Worm (Caenorhabditis elegans) whole organism, late embryonic: Measurements from ENCODE around the gene C16A3.2.
A peak's percentile ranks its signal among the peaks of the same experiment; 100 is the strongest.

ENCODE experiments used
- C08G9.2 ChIP-seq: sonication (generic microtip); optimal IDR thresholded peaks from 2 replicates; lab custom pipeline; 2016; ENCODE audit warnings: mild to moderate bottlenecking, missing genetic modification characterization, moderate library complexity, missing compliant biosample characterization
- F13H6.1 ChIP-seq: sonication (generic microtip); optimal IDR thresholded peaks from 2 replicates; lab custom pipeline; 2016; ENCODE audit warnings: missing genetic modification characterization, missing compliant biosample characterization
- ama-1 ChIP-seq: fragments of 150-350 bp; optimal IDR thresholded peaks from 2 replicates; lab custom pipeline; 2014
- ceh-18 ChIP-seq: sonication (generic microtip); optimal IDR thresholded peaks from 2 replicates; lab custom pipeline; 2016; ENCODE audit warnings: missing genetic modification characterization, missing compliant biosample characterization
- ceh-2 ChIP-seq: sonication (generic microtip); optimal IDR thresholded peaks from 2 replicates; lab custom pipeline; 2016; ENCODE audit warnings: missing genotype, missing genetic modification characterization, missing compliant biosample characterization
- ceh-22 ChIP-seq: sonication (generic microtip); optimal IDR thresholded peaks from 2 replicates; lab custom pipeline; 2017; ENCODE audit warnings: missing biosample characterization, missing genetic modification characterization
- ceh-30 ChIP-seq: fragments of 150-350 bp; optimal IDR thresholded peaks from 2 replicates; lab custom pipeline; 2014; ENCODE audit warnings: missing biosample characterization, missing genetic modification characterization
- ceh-31 ChIP-seq: sonication (generic microtip); optimal IDR thresholded peaks from 2 replicates; lab custom pipeline; 2016; ENCODE audit warnings: missing genetic modification characterization, missing compliant biosample characterization
- ceh-48 ChIP-seq: sonication (generic microtip); optimal IDR thresholded peaks from 2 replicates; lab custom pipeline; 2016; ENCODE audit warnings: missing genetic modification characterization, inconsistent platforms, missing compliant biosample characterization
- ceh-6 ChIP-seq: fragments of 200-800 bp; sonication (Bioruptor generic); optimal IDR thresholded peaks from 2 replicates; lab custom pipeline; 2018; ENCODE audit warnings: mild to moderate bottlenecking, missing genetic modification characterization, missing compliant biosample characterization
- ceh-9 ChIP-seq: sonication (generic microtip); optimal IDR thresholded peaks from 2 replicates; lab custom pipeline; 2016; ENCODE audit warnings: mild to moderate bottlenecking, missing genetic modification characterization, inconsistent platforms, missing compliant biosample characterization
- elt-2 ChIP-seq: sonication (generic microtip); optimal IDR thresholded peaks from 2 replicates; lab custom pipeline; 2016; ENCODE audit warnings: missing genetic modification reagents, missing genetic modification characterization, missing compliant biosample characterization
- fkh-10 ChIP-seq: fragments of 150-350 bp; optimal IDR thresholded peaks from 2 replicates; lab custom pipeline; 2014; ENCODE audit warnings: missing biosample characterization, missing genetic modification reagents, missing genetic modification characterization
- hlh-30 ChIP-seq: sonication (generic microtip); optimal IDR thresholded peaks from 2 replicates; lab custom pipeline; 2017; ENCODE audit warnings: antibody characterized with exemption, missing genetic modification characterization, missing compliant biosample characterization; ENCODE audit not compliant: insufficient read depth
- lim-6 ChIP-seq: sonication (generic microtip); optimal IDR thresholded peaks from 2 replicates; lab custom pipeline; 2016; ENCODE audit warnings: missing genetic modification characterization, missing compliant biosample characterization
- madf-2 ChIP-seq: sonication (generic microtip); optimal IDR thresholded peaks from 2 replicates; lab custom pipeline; 2017; ENCODE audit warnings: missing genetic modification characterization, missing compliant biosample characterization
- nhr-11 ChIP-seq: fragments of 150-350 bp; optimal IDR thresholded peaks from 2 replicates; lab custom pipeline; 2014; ENCODE audit warnings: missing biosample characterization, missing genetic modification characterization
- pros-1 ChIP-seq: fragments of 150-350 bp; optimal IDR thresholded peaks from 2 replicates; lab custom pipeline; 2014; ENCODE audit warnings: missing biosample characterization, missing genetic modification reagents, missing genetic modification characterization
- rnt-1 ChIP-seq: sonication (generic microtip); optimal IDR thresholded peaks from 2 replicates; lab custom pipeline; 2016; ENCODE audit warnings: missing genetic modification characterization, missing compliant biosample characterization
- sdc-2 ChIP-seq: sonication (generic microtip); optimal IDR thresholded peaks from 2 replicates; lab custom pipeline; 2016; ENCODE audit warnings: missing genotype, missing genetic modification characterization, missing compliant biosample characterization
- tbx-2 ChIP-seq: sonication (generic microtip); optimal IDR thresholded peaks from 2 replicates; lab custom pipeline; 2016; ENCODE audit warnings: missing genetic modification characterization, missing compliant biosample characterization
- unc-55 ChIP-seq: sonication (generic microtip); optimal IDR thresholded peaks from 2 replicates; lab custom pipeline; 2017; ENCODE audit warnings: missing biosample characterization, missing genetic modification reagents, missing genetic modification characterization
- ztf-16 ChIP-seq: sonication (generic microtip); optimal IDR thresholded peaks from 2 replicates; lab custom pipeline; 2017; ENCODE audit warnings: missing genetic modification characterization, missing compliant biosample characterization

C16A3.2 gene

ce11 chrIII:6359171-6359854, 30.3 kb upstream of the C16A3.2 start:
- TF ChIP-seq ceh-30 (tag; lab: Kevin White, UChicago) = no peak
- no peak for TF ChIP-seq lim-6 (tag; lab: Kevin White, UChicago)
- TF ChIP-seq hlh-30 (tag; lab: Kevin White, UChicago) = peak; percentile 2
- TF ChIP-seq, all 69 proteins: peak for 1

ce11 chrIII:6360114-6360513, 29.5 kb upstream of the C16A3.2 start:
- TF ChIP-seq C08G9.2 (tag; lab: Kevin White, UChicago) (no peak), ceh-18 (peak; percentile 34), fkh-10 (GFP tag; lab: Kevin White, UChicago) (no peak), unc-55 (GFP tag; lab: Kevin White, UChicago) (peak; percentile 25)

ce11 chrIII:6360825-6361224, 28.8 kb upstream of the C16A3.2 start:
- TF ChIP-seq pros-1 (tag; lab: Kevin White, UChicago) (no peak), ceh-31 (no peak), ztf-16 (tag; lab: Kevin White, UChicago) (no peak), tbx-2 (tag; lab: Kevin White, UChicago) (no peak), ceh-9 (tag; lab: Kevin White, UChicago) (no peak)

- TF ChIP-seq elt-2 (tag; lab: Kevin White, UChicago) (peak; percentile 91), ceh-48 (no peak)
Observed at ce11 chrIII:6361560-6361959, 28.1 kb upstream of the C16A3.2 start.

ce11 chrIII:6362323-6362922, 27.2 kb upstream of the C16A3.2 start:
- TF ChIP-seq ztf-16 (tag; lab: Kevin White, UChicago) (no peak), nhr-11 (tag; lab: Kevin White, UChicago) (no peak), ceh-31 (no peak), ceh-6 (GFP tag; lab: Kevin White, UChicago) (no peak), sdc-2 (no peak), tbx-2 (tag; lab: Kevin White, UChicago) (peak; percentile 5), rnt-1 (peak; percentile 27), ceh-18 (peak; percentile 57), hlh-30 (tag; lab: Kevin White, UChicago) (no peak)

ce11 chrIII:6364395-6364794, 25.2 kb upstream of the C16A3.2 start:
- TF ChIP-seq ceh-18 (peak; percentile 21), ceh-22 (no peak)

ce11 chrIII:6367712-6368111, 21.9 kb upstream of the C16A3.2 start, which contains the start of the genes C56G2.15 and thoc-2:
C56G2.15 (minus strand) TSS chrIII:6367899.
thoc-2 (plus strand) TSS chrIII:6368042.
- TF ChIP-seq ceh-2 (tag; lab: Kevin White, UChicago) (peak; percentile 10), ceh-9 (tag; lab: Kevin White, UChicago) (no peak), ceh-22 (no peak), C08G9.2 (tag; lab: Kevin White, UChicago) (peak; percentile 38), ceh-31 (peak; percentile 51), madf-2 (no peak), tbx-2 (tag; lab: Kevin White, UChicago) (peak; percentile 51)

ce11 chrIII:6368524-6368923, 21.1 kb upstream of the C16A3.2 start:
- TF ChIP-seq F13H6.1 (tag; lab: Kevin White, UChicago) = no peak

- TF ChIP-seq ama-1 (lab: Kevin White, UChicago) (peak; percentile 17), unc-55 (GFP tag; lab: Kevin White, UChicago) (no peak)
Observed at ce11 chrIII:6373850-6374474, 15.7 kb upstream of the C16A3.2 start.
